Fruit fly (Drosophila melanogaster) whole organism, embryonic: ENCODE data around the gene rempA.

ENCODE experiments used
- BtbVII ChIP-seq: fragments of 200-800 bp; sonication (Bioruptor generic); optimal IDR thresholded peaks from 3 replicates; lab custom pipeline; 2017; ENCODE audit warnings: missing biosample characterization, mild to moderate bottlenecking, missing genetic modification characterization
- CG11695 ChIP-seq: fragments of 200-800 bp; sonication (Bioruptor generic); IDR thresholded peaks from 3 replicates; pipeline ENCODE4 v1.3.6; 2022; ENCODE audit warnings: missing biosample characterization, missing genetic modification characterization
- CG12391 ChIP-seq: fragments of 200-800 bp; sonication (Bioruptor generic); optimal IDR thresholded peaks from 3 replicates; lab custom pipeline; 2018; ENCODE audit warnings: missing biosample characterization, mild to moderate bottlenecking, missing genetic modification characterization, moderate library complexity
- CG12659 ChIP-seq: fragments of 200-800 bp; sonication (Bioruptor generic); optimal IDR thresholded peaks from 3 replicates; lab custom pipeline; 2017; ENCODE audit warnings: mild to moderate bottlenecking, missing biosample characterization, missing genetic modification reagents, missing genetic modification characterization
- CG13123 ChIP-seq: fragments of 200-800 bp; sonication (Bioruptor generic); optimal IDR thresholded peaks from 2 replicates; lab custom pipeline; 2016; ENCODE audit warnings: missing biosample characterization, missing genetic modification characterization
- CG13894 ChIP-seq: fragments of 200-800 bp; sonication (Bioruptor generic); optimal IDR thresholded peaks from 3 replicates; lab custom pipeline; 2018; ENCODE audit warnings: missing biosample characterization, mild to moderate bottlenecking, missing genetic modification characterization, moderate library complexity
- CG14050 ChIP-seq: fragments of 200-800 bp; sonication (Bioruptor generic); IDR thresholded peaks from 3 replicates; pipeline ENCODE4 v1.3.6; 2022; ENCODE audit warnings: missing biosample characterization, missing genetic modification characterization
- CG15479 ChIP-seq: fragments of 200-800 bp; sonication (Bioruptor generic); optimal IDR thresholded peaks from 3 replicates; lab custom pipeline; 2019; ENCODE audit warnings: missing biosample characterization, mild to moderate bottlenecking, missing genetic modification characterization, moderate library complexity
- CG17361 ChIP-seq: fragments of 200-800 bp; sonication (Bioruptor generic); IDR thresholded peaks from 3 replicates; pipeline ENCODE4 v1.3.6; 2022; ENCODE audit warnings: missing biosample characterization, missing genetic modification characterization
- CG31224 ChIP-seq: fragments of 200-800 bp; sonication (Bioruptor generic); IDR thresholded peaks from 2 replicates; pipeline ENCODE4 v1.3.6; 2022; ENCODE audit warnings: missing biosample characterization, missing genetic modification characterization
- CG31365 ChIP-seq: fragments of 200-800 bp; sonication (Bioruptor generic); optimal IDR thresholded peaks from 2 replicates; lab custom pipeline; 2018; ENCODE audit warnings: missing biosample characterization, mild to moderate bottlenecking, missing genetic modification characterization
- CG9215 ChIP-seq: fragments of 200-800 bp; sonication (Bioruptor generic); IDR thresholded peaks from 2 replicates; pipeline ENCODE4 v1.3.6; 2022; ENCODE audit warnings: missing biosample characterization, missing genetic modification characterization
- Deaf1 ChIP-seq: fragments of 200-800 bp; optimal IDR thresholded peaks from 3 replicates; lab custom pipeline; 2019; ENCODE audit warnings: missing biosample characterization, mild to moderate bottlenecking, missing genetic modification characterization, moderate library complexity
- Dek ChIP-seq: fragments of 200-800 bp; sonication (Bioruptor generic); optimal IDR thresholded peaks from 3 replicates; lab custom pipeline; 2019; ENCODE audit warnings: missing biosample characterization, mild to moderate bottlenecking, missing genetic modification characterization, moderate library complexity
- Ets65A ChIP-seq: fragments of 200-800 bp; sonication (Bioruptor generic); peaks from one replicate; lab custom pipeline; 2016; ENCODE audit warnings: missing biosample characterization, missing genetic modification characterization
- Ets97D ChIP-seq: fragments of 200-800 bp; sonication (Bioruptor generic); optimal IDR thresholded peaks from 3 replicates; lab custom pipeline; 2016; ENCODE audit warnings: missing biosample characterization, missing genetic modification characterization
- HHEX ChIP-seq: fragments of 200-800 bp; sonication (Bioruptor generic); optimal IDR thresholded peaks from 3 replicates; lab custom pipeline; 2017; ENCODE audit warnings: missing biosample characterization, mild to moderate bottlenecking, missing genetic modification characterization, missing genetic modification reagents
- HmgZ ChIP-seq: fragments of 200-800 bp; sonication (Bioruptor generic); optimal IDR thresholded peaks from 2 replicates; lab custom pipeline; 2018; ENCODE audit warnings: missing biosample characterization, mild to moderate bottlenecking, missing genetic modification characterization
- Lim3 ChIP-seq: fragments of 200-800 bp; sonication (Bioruptor generic); IDR thresholded peaks from 2 replicates; pipeline ENCODE4 v1.3.6; 2022; ENCODE audit warnings: missing biosample characterization, missing genetic modification characterization
- Med ChIP-seq: fragments of 200-800 bp; sonication (Bioruptor generic); peaks from one replicate; lab custom pipeline; 2016; ENCODE audit warnings: missing biosample characterization, missing genetic modification characterization, mild to moderate bottlenecking, inconsistent platforms, moderate library complexity
- Pdp1 ChIP-seq, 2 experiments: fragments of 200-800 bp; sonication (Bioruptor generic); optimal IDR thresholded peaks; 3 replicates each; lab custom pipeline; 2016; ENCODE audit warnings: missing biosample characterization in 2 of 2, missing genetic modification characterization in 2 of 2, mild to moderate bottlenecking in 1 of 2, moderate library complexity in 1 of 2
- Sox102F ChIP-seq: fragments of 200-800 bp; sonication (Bioruptor generic); optimal IDR thresholded peaks from 2 replicates; lab custom pipeline; 2018; ENCODE audit warnings: missing biosample characterization, mild to moderate bottlenecking, missing genetic modification characterization, moderate library complexity
- bigmax ChIP-seq: fragments of 200-800 bp; sonication (Bioruptor generic); optimal IDR thresholded peaks from 2 replicates; lab custom pipeline; 2018; ENCODE audit warnings: missing biosample characterization, mild to moderate bottlenecking, missing genetic modification characterization
- btn ChIP-seq: fragments of 200-800 bp; sonication (Bioruptor generic); optimal IDR thresholded peaks from 2 replicates; lab custom pipeline; 2016; ENCODE audit warnings: missing biosample characterization, missing genetic modification characterization
- cas ChIP-seq: fragments of 200-800 bp; sonication (Bioruptor generic); IDR thresholded peaks from 2 replicates; pipeline ENCODE4 v1.3.6; 2022; ENCODE audit warnings: missing biosample characterization, missing genetic modification characterization
- cg ChIP-seq: fragments of 200-800 bp; sonication (Bioruptor generic); optimal IDR thresholded peaks from 3 replicates; lab custom pipeline; 2019; ENCODE audit warnings: missing biosample characterization, mild to moderate bottlenecking, missing genetic modification characterization, moderate library complexity
- cwo ChIP-seq: fragments of 200-800 bp; sonication (Bioruptor generic); optimal IDR thresholded peaks from 3 replicates; lab custom pipeline; 2017; ENCODE audit warnings: missing biosample characterization, missing genetic modification characterization, mild to moderate bottlenecking, moderate library complexity, missing genetic modification reagents
- emc ChIP-seq: fragments of 200-800 bp; sonication (Bioruptor generic); optimal IDR thresholded peaks from 2 replicates; lab custom pipeline; 2016; ENCODE audit warnings: missing biosample characterization, missing genetic modification characterization
- eyg ChIP-seq: fragments of 200-800 bp; sonication (Bioruptor generic); optimal IDR thresholded peaks from 3 replicates; lab custom pipeline; 2016; ENCODE audit warnings: missing biosample characterization, missing genetic modification characterization
- grn ChIP-seq: fragments of 200-800 bp; sonication (Bioruptor generic); optimal IDR thresholded peaks from 3 replicates; lab custom pipeline; 2017; ENCODE audit warnings: missing biosample characterization, missing genetic modification characterization
- inv ChIP-seq: fragments of 200-800 bp; sonication (Bioruptor generic); IDR thresholded peaks from 2 replicates; pipeline ENCODE4 v1.3.6; 2022; ENCODE audit warnings: missing biosample characterization, missing genetic modification characterization; ENCODE audit not compliant: partially characterized antibody
- lilli ChIP-seq: fragments of 200-800 bp; sonication (Bioruptor generic); optimal IDR thresholded peaks from 3 replicates; lab custom pipeline; 2016; ENCODE audit warnings: missing biosample characterization, missing genetic modification characterization
- mam ChIP-seq: fragments of 200-800 bp; sonication (Bioruptor generic); optimal IDR thresholded peaks from 3 replicates; lab custom pipeline; 2016; ENCODE audit warnings: missing biosample characterization, missing genetic modification characterization
- oc ChIP-seq: fragments of 200-800 bp; sonication (Bioruptor generic); optimal IDR thresholded peaks from 2 replicates; lab custom pipeline; 2018; ENCODE audit warnings: missing biosample characterization, mild to moderate bottlenecking, missing genetic modification characterization, moderate library complexity
- otp ChIP-seq: fragments of 200-800 bp; sonication (Bioruptor generic); IDR thresholded peaks from 3 replicates; pipeline ENCODE4, ENCODE4 v1.3.6; 2022; ENCODE audit warnings: missing biosample characterization, missing genetic modification characterization
- pfk ChIP-seq: fragments of 200-800 bp; sonication (Bioruptor generic); optimal IDR thresholded peaks from 2 replicates; lab custom pipeline; 2018; ENCODE audit warnings: missing biosample characterization, mild to moderate bottlenecking, missing genetic modification characterization, moderate library complexity
- psq ChIP-seq: fragments of 200-800 bp; sonication (Bioruptor generic); optimal IDR thresholded peaks from 2 replicates; lab custom pipeline; 2017; ENCODE audit warnings: missing biosample characterization, missing genetic modification characterization
- scrt ChIP-seq: fragments of 200-800 bp; sonication (Bioruptor generic); optimal IDR thresholded peaks from 2 replicates; lab custom pipeline; 2018; ENCODE audit warnings: missing biosample characterization, mild to moderate bottlenecking, missing genetic modification characterization, moderate library complexity
- sens-2 ChIP-seq: fragments of 200-800 bp; sonication (Bioruptor generic); IDR thresholded peaks from 2 replicates; pipeline ENCODE4 v1.3.6; 2022; ENCODE audit warnings: missing biosample characterization, missing genetic modification characterization
- shn ChIP-seq: fragments of 200-800 bp; sonication (Bioruptor generic); optimal IDR thresholded peaks from 3 replicates; lab custom pipeline; 2016; ENCODE audit warnings: missing biosample characterization, missing genetic modification characterization
- vfl ChIP-seq: fragments of 200-800 bp; sonication (Bioruptor generic); optimal IDR thresholded peaks from 2 replicates; lab custom pipeline; 2016; ENCODE audit warnings: missing biosample characterization, missing genetic modification characterization

rempA gene

dm6 chr2L:516032-516993, 43.8 kb downstream of the rempA start (continued):
- TF ChIP-seq BtbVII (GFP tag; lab: Kevin White, UChicago) (peak; percentile 65), CG31365 (tag; lab: Kevin White, UChicago) (peak; percentile 45), sens-2 (GFP tag; lab: Robert Waterston, UW) (peak; percentile 71), CG12659 (GFP tag; lab: Kevin White, UChicago) (peak; percentile 72), inv (no peak)

- TF ChIP-seq pfk (GFP tag; lab: Kevin White, UChicago) (no peak), CG11695 (no peak), Ets97D (GFP tag; lab: Kevin White, UChicago) (no peak), mam (no peak), CG14050 (GFP tag; lab: Robert Waterston, UW) (no peak), oc (tag; lab: Kevin White, UChicago) (no peak), CG9215 (GFP tag; lab: Robert Waterston, UW) (no peak), eyg (GFP tag; lab: Kevin White, UChicago) (no peak), CG12391 (no peak), lilli (GFP tag; lab: Kevin White, UChicago) (no peak), bigmax (GFP tag; lab: Kevin White, UChicago) (no peak), CG13894 (peak; percentile 0), grn (no peak), cg (GFP tag; lab: Kevin White, UChicago) (peak; percentile 25), Sox102F (GFP tag; lab: Kevin White, UChicago) (no peak), Deaf1 (tag; lab: Kevin White, UChicago) (peak; percentile 38), psq (GFP tag; lab: Kevin White, UChicago) (no peak), shn (GFP tag; lab: Kevin White, UChicago) (no peak), CG17361 (GFP tag; lab: Robert Waterston, UW) (no peak), btn (GFP tag; lab: Kevin White, UChicago) (no peak), cwo (GFP tag; lab: Kevin White, UChicago) (peak; percentile 0), emc (GFP tag; lab: Kevin White, UChicago) (no peak), CG13123 (GFP tag; lab: Kevin White, UChicago) (no peak), HmgZ (tag; lab: Kevin White, UChicago) (no peak), otp (GFP tag; lab: Robert Waterston, UW) (no peak), cas (GFP tag; lab: Robert Waterston, UW) (no peak), Ets65A (GFP tag; lab: Kevin White, UChicago) (peak; percentile 40), Lim3 (GFP tag; lab: Robert Waterston, UW) (no peak), HHEX (GFP tag; lab: Kevin White, UChicago) (no peak), Pdp1 (GFP tag; optimal IDR thresholded peaks at IDR 0.05; lab: Kevin White, UChicago) (peak in 1 of 2 experiments; percentile 80), CG15479 (GFP tag; lab: Kevin White, UChicago) (peak; percentile 94), Med (GFP tag; lab: Kevin White, UChicago) (peak; percentile 31), scrt (GFP tag; lab: Kevin White, UChicago) (peak; percentile 61), Dek (tag; lab: Kevin White, UChicago) (no peak), vfl (GFP tag; lab: Kevin White, UChicago) (no peak), CG31224 (GFP tag; lab: Robert Waterston, UW) (peak; percentile 91)
Measured at dm6 chr2L:514124-514818, 45.8 kb downstream of the rempA start.
